4 worm cellular contexts compared by ENCODE assay signal in the genomic region with DNA sequence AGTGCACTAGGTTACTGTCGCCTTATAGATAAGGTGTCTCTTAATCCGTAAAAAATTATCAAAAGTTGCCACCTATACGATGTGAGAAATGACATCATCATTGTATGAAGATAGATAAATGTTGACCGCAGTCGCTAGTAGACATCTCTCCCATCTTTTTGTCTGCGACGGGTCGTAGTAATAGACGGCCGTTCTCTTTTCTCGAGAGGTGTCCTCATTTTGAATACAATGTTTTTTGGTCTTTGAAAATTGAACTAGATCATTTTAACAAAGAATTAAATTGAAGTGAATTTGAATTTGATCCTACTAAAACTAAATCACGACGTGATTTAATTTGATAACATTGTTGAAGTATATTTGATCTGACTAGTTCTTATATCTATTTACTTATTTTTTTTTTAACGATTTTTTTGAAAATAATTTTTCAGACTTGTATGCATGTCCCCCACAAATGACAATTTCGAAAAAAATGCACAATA.
TF ChIP-seq lines count a peak whose summit lies in the region.

A gene (minus strand): TSS at position 101 of the 479 bp plus-strand sequence.
A gene (plus strand): TSS at position 429 of the 479 bp plus-strand sequence.

TF ChIP-seq in whole organism, L2 larva, 48 proteins besides CTCF, POLR2A, EP300 and RAD21:
- peak; percentile 1 for TF ChIP-seq sma-9 (GFP tag; optimal IDR thresholded peaks at IDR 0.05; lab: Kevin White, UChicago)
- no peak for TF ChIP-seq sma-9 (tag; optimal IDR thresholded peaks at IDR 0.05; lab: Kevin White, UChicago)
- TF ChIP-seq alr-1 (tag; optimal IDR thresholded peaks at IDR 0.05; lab: Kevin White, UChicago) = no peak
- TF ChIP-seq nhr-21 (tag; optimal IDR thresholded peaks at IDR 0.05; lab: Kevin White, UChicago) = no peak
TF ChIP-seq in whole organism, L2 larva: peak in this region for 1.

TF ChIP-seq in whole organism, L3 larva, 47 proteins besides CTCF, POLR2A, EP300 and RAD21:
- no peak for TF ChIP-seq ceh-16 (tag; optimal IDR thresholded peaks at IDR 0.05; lab: Kevin White, UChicago)
- peak; percentile 56 for TF ChIP-seq nhr-23 (tag; optimal IDR thresholded peaks at IDR 0.05; lab: Kevin White, UChicago)

TF ChIP-seq in whole organism, late embryonic, 69 proteins besides CTCF, POLR2A, EP300 and RAD21:
- TF ChIP-seq mec-3 (tag; optimal IDR thresholded peaks at IDR 0.05; lab: Kevin White, UChicago; ENCODE audit: borderline replicate concordance) = no peak
- TF ChIP-seq elt-2 (tag; optimal IDR thresholded peaks at IDR 0.05; lab: Kevin White, UChicago) = peak; percentile 63

TF ChIP-seq in whole organism, mixed stage, embryonic, 35 proteins besides CTCF, POLR2A, EP300 and RAD21:
- TF ChIP-seq unc-62 (GFP tag; optimal IDR thresholded peaks at IDR 0.05; lab: Kevin White, UChicago) (peak; percentile 19), ceh-39 (tag; optimal IDR thresholded peaks at IDR 0.05; lab: Kevin White, UChicago) (no peak), nhr-76 (tag; optimal IDR thresholded peaks at IDR 0.05; lab: Kevin White, UChicago) (no peak), lsy-2 (tag; optimal IDR thresholded peaks at IDR 0.05; lab: Kevin White, UChicago) (no peak), cnd-1 (tag; optimal IDR thresholded peaks at IDR 0.05; lab: Kevin White, UChicago) (no peak), ztf-11 (tag; optimal IDR thresholded peaks at IDR 0.05; lab: Kevin White, UChicago) (no peak), sem-2 (GFP tag; optimal IDR thresholded peaks at IDR 0.05; lab: Kevin White, UChicago) (no peak), nhr-237 (tag; optimal IDR thresholded peaks at IDR 0.05; lab: Kevin White, UChicago) (no peak), sptf-1 (tag; optimal IDR thresholded peaks at IDR 0.05; lab: Kevin White, UChicago) (no peak)
TF ChIP-seq in whole organism, mixed stage, embryonic: peak in this region for 1.
